Fruit fly (Drosophila melanogaster) whole organism, embryonic: ENCODE results near the gene CG33643.
A peak's percentile ranks its signal among the peaks of the same experiment; 100 is the strongest.

Experiments used
- Bgb ChIP-seq: fragments of 200-800 bp; sonication (Bioruptor generic); IDR thresholded peaks from 2 replicates; pipeline ENCODE4 v1.3.6; 2022; ENCODE audit warnings: missing biosample characterization, missing genetic modification characterization; ENCODE audit not compliant: partially characterized antibody
- Blimp-1 ChIP-seq: fragments of 200-800 bp; sonication (Bioruptor generic); optimal IDR thresholded peaks from 3 replicates; lab custom pipeline; 2018; ENCODE audit warnings: missing biosample characterization, missing genetic modification characterization, mild to moderate bottlenecking, moderate library complexity, missing genetic modification reagents
- CG10274 ChIP-seq: fragments of 200-800 bp; sonication (Bioruptor generic); optimal IDR thresholded peaks from 3 replicates; lab custom pipeline; 2017; ENCODE audit warnings: missing biosample characterization, mild to moderate bottlenecking, missing genetic modification characterization
- CG11085 ChIP-seq: fragments of 200-800 bp; sonication (Bioruptor generic); IDR thresholded peaks from 2 replicates; pipeline ENCODE4 v1.3.6; 2022; ENCODE audit warnings: missing biosample characterization, missing genetic modification characterization
- CG11560 ChIP-seq: fragments of 200-800 bp; sonication (Bioruptor generic); IDR thresholded peaks from 3 replicates; pipeline ENCODE4 v1.3.6; 2022; ENCODE audit warnings: missing biosample characterization, missing genetic modification characterization
- CG12942 ChIP-seq: fragments of 200-800 bp; sonication (Bioruptor generic); optimal IDR thresholded peaks from 3 replicates; lab custom pipeline; 2016; ENCODE audit warnings: missing biosample characterization, missing genetic modification characterization
- CG13123 ChIP-seq: fragments of 200-800 bp; sonication (Bioruptor generic); optimal IDR thresholded peaks from 2 replicates; lab custom pipeline; 2016; ENCODE audit warnings: missing biosample characterization, missing genetic modification characterization
- CG13287 ChIP-seq: fragments of 200-800 bp; sonication (Bioruptor generic); IDR thresholded peaks from 2 replicates; pipeline ENCODE4 v1.3.6; 2022; ENCODE audit warnings: missing biosample characterization, missing genetic modification characterization; ENCODE audit not compliant: partially characterized antibody
- CG2678 ChIP-seq: fragments of 200-800 bp; sonication (Bioruptor generic); optimal IDR thresholded peaks from 3 replicates; lab custom pipeline; 2019; ENCODE audit warnings: missing biosample characterization, mild to moderate bottlenecking, missing genetic modification characterization, moderate library complexity
- CG32532 ChIP-seq: fragments of 200-800 bp; sonication (Bioruptor generic); IDR thresholded peaks from 2 replicates; pipeline ENCODE4 v1.3.6; 2022; ENCODE audit warnings: missing biosample characterization, missing genetic modification characterization
- CG32767 ChIP-seq: fragments of 200-800 bp; sonication (Bioruptor generic); IDR thresholded peaks from 2 replicates; pipeline ENCODE4 v1.3.6; 2022; ENCODE audit warnings: missing biosample characterization, missing genetic modification characterization
- CG4282 ChIP-seq: fragments of 200-800 bp; sonication (Bioruptor generic); optimal IDR thresholded peaks from 2 replicates; lab custom pipeline; 2016; ENCODE audit warnings: missing biosample characterization, missing genetic modification characterization
- CG7357 ChIP-seq: fragments of 200-800 bp; sonication (Bioruptor generic); IDR thresholded peaks from 3 replicates; pipeline ENCODE4 v1.3.6; 2022; ENCODE audit warnings: missing biosample characterization, missing genetic modification characterization
- CG8281 ChIP-seq: fragments of 200-800 bp; sonication (Bioruptor generic); optimal IDR thresholded peaks from 2 replicates; lab custom pipeline; 2018; ENCODE audit warnings: missing biosample characterization, mild to moderate bottlenecking, missing genetic modification characterization, moderate library complexity
- CG8359 ChIP-seq: fragments of 200-800 bp; sonication (Bioruptor generic); optimal IDR thresholded peaks from 2 replicates; lab custom pipeline; 2017; ENCODE audit warnings: missing biosample characterization, mild to moderate bottlenecking, missing genetic modification characterization, borderline replicate concordance
- CG9797 ChIP-seq: fragments of 200-800 bp; sonication (Bioruptor generic); optimal IDR thresholded peaks from 3 replicates; lab custom pipeline; 2018; ENCODE audit warnings: missing biosample characterization, mild to moderate bottlenecking, missing genetic modification characterization
- CHES-1-like ChIP-seq: fragments of 200-800 bp; sonication (Bioruptor generic); optimal IDR thresholded peaks from 2 replicates; lab custom pipeline; 2016; ENCODE audit warnings: missing biosample characterization, missing genetic modification characterization
- Camta ChIP-seq: fragments of 200-800 bp; sonication (Bioruptor generic); optimal IDR thresholded peaks from 2 replicates; lab custom pipeline; 2016; ENCODE audit warnings: missing biosample characterization, missing genetic modification characterization
- Dfd ChIP-seq, 2 experiments: fragments of >200 bp; optimal IDR thresholded peaks; 2 replicates each; lab custom pipeline; 2017; ENCODE audit warnings: missing biosample characterization in 2 of 2, missing genetic modification characterization in 2 of 2
- HLHmδ ChIP-seq: fragments of 200-800 bp; sonication (Bioruptor generic); optimal IDR thresholded peaks from 2 replicates; lab custom pipeline; 2018; ENCODE audit warnings: missing biosample characterization, mild to moderate bottlenecking, missing genetic modification characterization, moderate library complexity
- Hsf ChIP-seq: fragments of 200-800 bp; sonication (Bioruptor generic); optimal IDR thresholded peaks from 3 replicates; lab custom pipeline; 2016; ENCODE audit warnings: missing biosample characterization, missing genetic modification characterization
- MBD-R2 ChIP-seq: fragments of 200-800 bp; sonication (Bioruptor generic); IDR thresholded peaks from 2 replicates; pipeline ENCODE4 v1.3.6; 2022; ENCODE audit warnings: missing biosample characterization, missing genetic modification characterization
- Opbp ChIP-seq: fragments of 200-800 bp; sonication (Bioruptor generic); IDR thresholded peaks from 3 replicates; pipeline ENCODE4 v1.3.6; 2022; ENCODE audit warnings: missing biosample characterization, missing genetic modification characterization; ENCODE audit not compliant: partially characterized antibody
- Optix ChIP-seq: fragments of 200-800 bp; sonication (Bioruptor generic); IDR thresholded peaks from 3 replicates; pipeline ENCODE4 v1.3.6; 2022; ENCODE audit warnings: missing biosample characterization, missing genetic modification characterization
- al ChIP-seq: fragments of 200-800 bp; sonication (Bioruptor generic); IDR thresholded peaks from 2 replicates; pipeline ENCODE4 v1.3.6; 2022; ENCODE audit warnings: missing biosample characterization, missing genetic modification characterization
- ash1 ChIP-seq: fragments of 200-800 bp; sonication (Bioruptor generic); optimal IDR thresholded peaks from 2 replicates; lab custom pipeline; 2018; ENCODE audit warnings: missing biosample characterization, mild to moderate bottlenecking, missing genetic modification characterization
- ato ChIP-seq: fragments of 200-800 bp; sonication (Bioruptor generic); IDR thresholded peaks from 2 replicates; pipeline ENCODE4 v1.3.6; 2022; ENCODE audit warnings: missing biosample characterization, missing genetic modification characterization; ENCODE audit not compliant: partially characterized antibody
- crp ChIP-seq, 2 experiments: fragments of 200-800 bp; sonication (Bioruptor generic); optimal IDR thresholded peaks; 2 replicates in 1 of 2; 3 replicates in 1 of 2; lab custom pipeline; 2017; ENCODE audit warnings: missing biosample characterization in 2 of 2, missing genetic modification characterization in 2 of 2, mild to moderate bottlenecking in 1 of 2, moderate library complexity in 1 of 2
- ems ChIP-seq: fragments of 200-800 bp; sonication (Bioruptor generic); optimal IDR thresholded peaks from 3 replicates; lab custom pipeline; 2016; ENCODE audit warnings: missing biosample characterization, missing genetic modification characterization
- esg ChIP-seq: fragments of 200-800 bp; sonication (Bioruptor generic); conservative IDR thresholded peaks from 2 replicates; pipeline ENCODE4 v1.3.6; 2022; ENCODE audit warnings: missing biosample characterization, missing genetic modification characterization
- eyg ChIP-seq: fragments of 200-800 bp; sonication (Bioruptor generic); optimal IDR thresholded peaks from 3 replicates; lab custom pipeline; 2016; ENCODE audit warnings: missing biosample characterization, missing genetic modification characterization
- fu2 ChIP-seq: fragments of 200-800 bp; sonication (Bioruptor generic); optimal IDR thresholded peaks from 2 replicates; lab custom pipeline; 2016; ENCODE audit warnings: missing biosample characterization, missing genetic modification characterization
- gfzf ChIP-seq: fragments of 200-800 bp; sonication (Bioruptor generic); optimal IDR thresholded peaks from 2 replicates; lab custom pipeline; 2016; ENCODE audit warnings: missing biosample characterization, mild to moderate bottlenecking, missing genetic modification characterization, moderate library complexity
- grau ChIP-seq: fragments of 200-800 bp; optimal IDR thresholded peaks from 3 replicates; lab custom pipeline; 2019; ENCODE audit warnings: missing biosample characterization, mild to moderate bottlenecking, missing genetic modification characterization, moderate library complexity
- gsb ChIP-seq: fragments of 200-800 bp; sonication (Bioruptor generic); IDR thresholded peaks from 2 replicates; pipeline ENCODE4 v1.3.6; 2022; ENCODE audit warnings: missing biosample characterization, missing genetic modification characterization
- kni ChIP-seq: fragments of 200-800 bp; sonication (Bioruptor generic); optimal IDR thresholded peaks from 3 replicates; lab custom pipeline; 2017; ENCODE audit warnings: mild to moderate bottlenecking, missing biosample characterization, missing genetic modification reagents, missing genetic modification characterization
- nau ChIP-seq: fragments of 200-800 bp; sonication (Bioruptor generic); optimal IDR thresholded peaks from 3 replicates; lab custom pipeline; 2017; ENCODE audit warnings: missing biosample characterization, mild to moderate bottlenecking, missing genetic modification characterization, missing genetic modification reagents
- onecut ChIP-seq: fragments of 200-800 bp; sonication (Bioruptor generic); IDR thresholded peaks from 2 replicates; pipeline ENCODE4 v1.3.6; 2022; ENCODE audit warnings: missing biosample characterization, missing genetic modification characterization
- org-1 ChIP-seq: fragments of 200-800 bp; sonication (Bioruptor generic); optimal IDR thresholded peaks from 2 replicates; lab custom pipeline; 2017; ENCODE audit warnings: missing biosample characterization, missing genetic modification characterization
- ranshi ChIP-seq: fragments of 200-800 bp; sonication (Bioruptor generic); IDR thresholded peaks from 2 replicates; pipeline ENCODE4 v1.3.6; 2022; ENCODE audit warnings: missing biosample characterization, missing genetic modification characterization
- ro ChIP-seq: fragments of 200-800 bp; sonication (Bioruptor generic); IDR thresholded peaks from 2 replicates; pipeline ENCODE4 v1.3.6; 2022; ENCODE audit warnings: missing biosample characterization, missing genetic modification characterization
- sc ChIP-seq, 3 experiments: fragments of >200 bp in 2 of 3; fragments of 200-800 bp in 1 of 3; sonication (Bioruptor generic) in 1 of 3; optimal IDR thresholded peaks; 2 replicates in 2 of 3; 3 replicates in 1 of 3; lab custom pipeline; 2017; ENCODE audit warnings: mild to moderate bottlenecking in 1 of 3, missing biosample characterization in 1 of 3, missing genetic modification characterization in 1 of 3, missing genetic modification reagents in 1 of 3
- seq ChIP-seq: fragments of 200-800 bp; sonication (Bioruptor generic); IDR thresholded peaks from 2 replicates; pipeline ENCODE4 v1.3.6; 2022; ENCODE audit warnings: missing biosample characterization, missing genetic modification characterization
- ssp ChIP-seq: fragments of 200-800 bp; sonication (Bioruptor generic); IDR thresholded peaks from 2 replicates; pipeline ENCODE4 v1.3.6; 2022; ENCODE audit warnings: missing biosample characterization, missing genetic modification characterization
- tio ChIP-seq: fragments of 200-800 bp; sonication (Bioruptor generic); optimal IDR thresholded peaks from 2 replicates; lab custom pipeline; 2017; ENCODE audit warnings: missing biosample characterization, missing genetic modification characterization, inconsistent platforms
- unc-4 ChIP-seq: fragments of 200-800 bp; sonication (Bioruptor generic); IDR thresholded peaks from 2 replicates; pipeline ENCODE4 v1.3.6; 2022; ENCODE audit warnings: missing biosample characterization, missing genetic modification characterization; ENCODE audit not compliant: partially characterized antibody
- wek ChIP-seq: fragments of 200-800 bp; sonication (Bioruptor generic); optimal IDR thresholded peaks from 3 replicates; lab custom pipeline; 2018; ENCODE audit warnings: missing biosample characterization, mild to moderate bottlenecking, missing genetic modification characterization, moderate library complexity
- zen ChIP-seq: fragments of 200-800 bp; sonication (Bioruptor generic); optimal IDR thresholded peaks from 3 replicates; lab custom pipeline; 2018; ENCODE audit warnings: missing biosample characterization, mild to moderate bottlenecking, missing genetic modification characterization, moderate library complexity

CG33643 gene

DNA sequence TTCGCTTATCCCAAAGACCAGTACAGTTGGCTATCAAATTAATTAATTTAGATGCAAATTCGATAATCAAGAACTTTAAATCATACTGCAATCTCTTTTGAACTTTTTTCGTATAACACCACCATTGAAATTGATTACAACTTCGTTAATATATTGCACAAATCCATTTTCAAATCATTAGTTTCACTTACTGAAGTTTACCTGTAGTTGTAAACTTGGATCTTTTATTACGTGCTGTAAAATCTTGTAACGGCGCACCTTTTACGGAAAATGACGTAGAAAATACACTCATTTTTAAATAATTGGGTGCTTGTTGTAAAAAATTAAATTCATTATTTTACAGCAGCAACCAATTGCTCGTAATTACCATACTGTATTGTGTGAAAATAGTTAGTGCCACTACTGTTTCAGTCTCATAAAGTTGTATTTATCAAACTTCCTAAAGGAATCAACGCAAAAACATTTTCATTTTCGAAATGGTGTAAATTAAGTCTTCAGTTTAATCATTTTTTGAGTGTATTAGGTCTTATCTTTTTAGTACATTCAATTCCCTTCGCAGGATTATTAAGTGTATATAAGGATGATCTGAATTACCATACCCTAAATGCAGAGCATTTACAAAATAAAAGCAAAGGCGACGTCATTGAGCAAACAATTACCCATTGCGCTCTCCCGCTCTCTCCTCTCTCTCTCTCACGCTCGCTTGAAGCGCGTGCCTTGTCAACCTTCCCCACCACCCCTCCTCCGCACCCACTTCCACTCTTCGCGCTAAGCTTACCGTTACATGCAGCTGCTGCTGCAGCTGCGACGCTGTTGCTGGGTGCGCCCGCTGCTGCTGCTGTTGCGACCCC lies 18.5 kb upstream of the CG33643 start (continued):
- TF ChIP-seq CG32532 (GFP tag; lab: Robert Waterston, UW), result peak; percentile 37; the same call in 1 of the 2 replicates
- no peak for TF ChIP-seq gsb (GFP tag; lab: Robert Waterston, UW)
- no peak for TF ChIP-seq Dfd (GFP tag; optimal IDR thresholded peaks at IDR 0.05; lab: Kevin White, UChicago)
- TF ChIP-seq zen (tag; lab: Kevin White, UChicago), result no peak
- TF ChIP-seq CG4282 (GFP tag; lab: Kevin White, UChicago), result no peak
- no peak for TF ChIP-seq CG8281 (tag; lab: Kevin White, UChicago)
- 0 out of 2 replicates have a peak, but pooled peaks have one; percentile 10 for TF ChIP-seq al (GFP tag; lab: Robert Waterston, UW)
- TF ChIP-seq Camta, result no peak
- TF ChIP-seq unc-4, result no peak
- TF ChIP-seq wek (GFP tag; lab: Kevin White, UChicago), result no peak
- no peak for TF ChIP-seq Opbp
- TF ChIP-seq MBD-R2, result no peak; the same call in 1 of the 2 replicates
- TF ChIP-seq tio (GFP tag; lab: Kevin White, UChicago), result peak; percentile 30
- no peak for TF ChIP-seq CG13123 (GFP tag; lab: Kevin White, UChicago)
- TF ChIP-seq grau, result peak; percentile 87
- TF ChIP-seq CG11085 (GFP tag; lab: Robert Waterston, UW), result no peak
- TF ChIP-seq CG7357, result no peak
- TF ChIP-seq CG9797 (GFP tag; lab: Kevin White, UChicago), result no peak
- TF ChIP-seq Optix (GFP tag; lab: Robert Waterston, UW), result no peak
- no peak for TF ChIP-seq Bgb (GFP tag; lab: Robert Waterston, UW)
- peak; percentile 13 for TF ChIP-seq ems (GFP tag; lab: Kevin White, UChicago)
- peak; percentile 23; the same call in 1 of the 2 replicates for TF ChIP-seq esg (GFP tag; lab: Robert Waterston, UW)
- TF ChIP-seq seq (GFP tag; lab: Robert Waterston, UW), result peak; percentile 45; the same call in 1 of the 2 replicates
- no peak for TF ChIP-seq CG10274 (GFP tag; lab: Kevin White, UChicago)
- peak; percentile 41; the same call in 1 of the 2 replicates for TF ChIP-seq ato
- no peak for TF ChIP-seq nau (GFP tag; lab: Kevin White, UChicago)
- TF ChIP-seq CG11560 (tag; lab: Robert Waterston, UW), result no peak
- TF ChIP-seq Hsf (GFP tag; lab: Kevin White, UChicago), result no peak
- peak; percentile 27 for TF ChIP-seq HLHmδ (GFP tag; lab: Kevin White, UChicago)
- TF ChIP-seq CHES-1-like (GFP tag; lab: Kevin White, UChicago), result no peak
- TF ChIP-seq fu2, result no peak
- peak; percentile 26 for TF ChIP-seq Blimp-1 (GFP tag; lab: Kevin White, UChicago)
- TF ChIP-seq CG13287, result no peak
- no peak for TF ChIP-seq crp (GFP tag; optimal IDR thresholded peaks at IDR 0.05; lab: Kevin White, UChicago)
- TF ChIP-seq ash1 (GFP tag; lab: Kevin White, UChicago), result no peak
- no peak for TF ChIP-seq sc (optimal IDR thresholded peaks at IDR 0.05; lab: Kevin White, UChicago)
- TF ChIP-seq sc (GFP tag; optimal IDR thresholded peaks at IDR 0.05; lab: Kevin White, UChicago), result no peak
- TF ChIP-seq ro (GFP tag; lab: Robert Waterston, UW), result no peak
- no peak for TF ChIP-seq eyg (GFP tag; lab: Kevin White, UChicago)
- TF ChIP-seq org-1 (GFP tag; lab: Kevin White, UChicago), result peak; percentile 24
- peak; percentile 30 for TF ChIP-seq kni (GFP tag; lab: Kevin White, UChicago)
- no peak for TF ChIP-seq gfzf
- no peak for TF ChIP-seq CG32767 (GFP tag; lab: Robert Waterston, UW)
- TF ChIP-seq CG8359, result no peak
- TF ChIP-seq onecut (GFP tag; lab: Robert Waterston, UW), result no peak
- peak; percentile 47 for TF ChIP-seq CG2678 (tag; lab: Kevin White, UChicago)
- no peak for TF ChIP-seq ssp (GFP tag; lab: Robert Waterston, UW)
- TF ChIP-seq ranshi (GFP tag; lab: Robert Waterston, UW), result peak; percentile 38; the same call in 1 of the 2 replicates
- peak; percentile 5 for TF ChIP-seq CG12942
